Fruit fly (Drosophila melanogaster): ENCODE measurements around the gene Cds.

Cds gene

DNA sequence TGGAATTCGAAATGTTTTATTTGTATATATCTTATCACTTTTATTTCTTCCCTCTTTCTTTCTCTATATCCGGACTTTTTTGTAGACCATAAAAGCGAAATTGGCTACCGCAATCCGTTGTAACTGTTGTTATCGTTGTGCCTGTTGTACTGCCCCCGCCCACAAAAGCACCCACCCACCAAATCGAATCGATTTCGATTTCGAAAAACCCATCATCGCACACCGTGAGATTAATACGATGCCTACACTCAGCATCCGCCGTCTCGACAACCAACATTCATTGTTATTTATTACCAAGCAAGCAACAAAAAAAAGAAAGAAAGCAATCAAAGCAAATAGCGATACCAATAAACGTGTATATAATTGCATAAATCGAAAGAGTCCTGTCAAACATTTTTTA is 19.4 kb upstream of the Cds start:
- TF ChIP-seq grn (GFP tag; optimal IDR thresholded peaks at IDR 0.05) (no peak), CG13894 (tag; optimal IDR thresholded peaks at IDR 0.05) (peak; percentile 59), oc (tag; optimal IDR thresholded peaks at IDR 0.05) (no peak), onecut (GFP tag; IDR thresholded peaks at IDR 0.05) (peak; percentile 65), CG10274 (GFP tag; optimal IDR thresholded peaks at IDR 0.05) (no peak)

DNA sequence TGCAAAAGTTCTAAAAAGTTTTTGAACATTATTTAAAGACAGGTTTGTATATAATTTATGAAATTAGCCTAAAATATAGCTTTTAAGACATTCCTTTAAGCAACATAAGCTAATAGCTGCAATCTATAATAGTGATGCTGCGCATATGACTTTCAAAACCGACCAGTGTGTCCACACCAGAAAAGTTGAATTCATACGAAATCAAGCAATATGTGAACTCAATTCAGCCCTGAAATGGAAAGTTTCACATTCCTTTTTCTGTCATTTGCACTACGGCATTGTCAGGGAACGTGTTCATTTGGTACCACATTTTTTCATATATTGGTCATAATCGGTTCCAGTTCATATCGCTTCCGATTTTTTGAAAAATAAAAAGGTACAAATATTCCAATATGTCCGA is 18.7 kb upstream of the Cds start, which contains the start of gene fan:
fan (plus strand) TSS at position 247 of the 400 bp plus-strand sequence.
- TF ChIP-seq CG30020 (tag; optimal IDR thresholded peaks at IDR 0.05) (no peak), CG3995 (GFP tag; optimal IDR thresholded peaks at IDR 0.05) (no peak), CG8290 (GFP tag; optimal IDR thresholded peaks at IDR 0.05) (peak; percentile 57), CG8290 (tag; optimal IDR thresholded peaks at IDR 0.05) (no peak), Hmx (GFP tag; optimal IDR thresholded peaks at IDR 0.05) (no peak), zen2 (GFP tag; IDR thresholded peaks at IDR 0.05; ENCODE audit: partially characterized antibody) (no peak), CHES-1-like (GFP tag; optimal IDR thresholded peaks at IDR 0.05) (no peak), CG17568 (GFP tag; optimal IDR thresholded peaks at IDR 0.05) (no peak), Poxn (GFP tag; IDR thresholded peaks at IDR 0.05) (no peak), Kr (GFP tag; optimal IDR thresholded peaks at IDR 0.05) (no peak), Dp (GFP tag; optimal IDR thresholded peaks at IDR 0.05) (peak; percentile 11), CG34224 (GFP tag; IDR thresholded peaks at IDR 0.05; ENCODE audit: partially characterized antibody) (no peak), Adf1 (GFP tag; IDR thresholded peaks at IDR 0.05) (no peak), Rx (GFP tag; IDR thresholded peaks at IDR 0.05) (no peak), Six4 (GFP tag; optimal IDR thresholded peaks at IDR 0.05) (no peak), tap (tag; optimal IDR thresholded peaks at IDR 0.05) (no peak), CTCF (GFP tag; optimal IDR thresholded peaks at IDR 0.05) (no peak), stwl (tag; optimal IDR thresholded peaks at IDR 0.05) (peak; percentile 89), yki (optimal IDR thresholded peaks at IDR 0.05) (no peak), Blimp-1 (GFP tag; optimal IDR thresholded peaks at IDR 0.05) (peak; percentile 57), BtbVII (GFP tag; optimal IDR thresholded peaks at IDR 0.05) (no peak), ro (GFP tag; IDR thresholded peaks at IDR 0.05) (no peak), cato (GFP tag; optimal IDR thresholded peaks at IDR 0.05; ENCODE audit: borderline replicate concordance) (no peak), CG4820 (GFP tag; optimal IDR thresholded peaks at IDR 0.05) (no peak), Ets97D (GFP tag; optimal IDR thresholded peaks at IDR 0.05) (peak; percentile 28), CG16813 (GFP tag; IDR thresholded peaks at IDR 0.05; ENCODE audit: partially characterized antibody) (no peak), CG14710 (tag; optimal IDR thresholded peaks at IDR 0.05) (peak; percentile 99), az2 (GFP tag; optimal IDR thresholded peaks at IDR 0.05) (no peak), dpn (GFP tag; optimal IDR thresholded peaks at IDR 0.05) (no peak), fd3F (GFP tag; optimal IDR thresholded peaks at IDR 0.05) (no peak), seq (GFP tag; IDR thresholded peaks at IDR 0.05) (no peak), CG3407 (GFP tag; optimal IDR thresholded peaks at IDR 0.05) (no peak), HLH4C (GFP tag; IDR thresholded peaks at IDR 0.05; ENCODE audit: partially characterized antibody) (no peak), mld (GFP tag; IDR thresholded peaks at IDR 0.05; ENCODE audit: partially characterized antibody) (no peak), CG7928 (GFP tag; optimal IDR thresholded peaks at IDR 0.05) (peak; percentile 46), disco-r (GFP tag; optimal IDR thresholded peaks at IDR 0.05) (no peak), CG2116 (GFP tag; optimal IDR thresholded peaks at IDR 0.05) (peak; percentile 23), CG17802 (tag; optimal IDR thresholded peaks at IDR 0.05) (no peak), dmrt11E (tag; optimal IDR thresholded peaks at IDR 0.05) (no peak), CG34376 (GFP tag; optimal IDR thresholded peaks at IDR 0.05) (no peak), CG12071 (GFP tag; optimal IDR thresholded peaks at IDR 0.05) (no peak), Neu2 (GFP tag; optimal IDR thresholded peaks at IDR 0.05; ENCODE audit: borderline replicate concordance) (no peak), Lpt (GFP tag; optimal IDR thresholded peaks at IDR 0.05) (no peak), lmd (GFP tag; IDR thresholded peaks at IDR 0.05) (no peak)
